Worm (Caenorhabditis elegans): ENCODE results near the gene slc-17.7.

The slc-17.7 gene

DNA sequence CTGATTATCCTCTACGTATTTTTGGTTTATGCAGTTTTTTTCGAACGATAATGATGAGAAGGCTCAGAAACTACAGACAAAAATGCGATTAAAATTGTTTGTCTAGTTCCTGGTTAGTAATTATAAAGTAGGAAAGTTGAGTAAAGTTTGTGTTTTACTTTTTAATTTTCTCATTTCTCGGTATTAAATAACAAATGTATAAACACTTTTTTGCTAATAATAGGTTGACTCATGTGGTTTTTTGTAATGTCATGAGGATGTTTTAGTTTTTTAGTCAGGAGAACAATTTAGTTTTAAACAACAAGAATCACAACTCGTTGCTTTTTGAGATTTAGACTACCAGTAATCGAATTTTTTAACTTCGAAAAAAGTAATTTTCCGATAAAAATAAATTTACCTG, 6.3 kb upstream of the slc-17.7 start:
- TF ChIP-seq hlh-30 (tag; optimal IDR thresholded peaks at IDR 0.05; ENCODE audit: insufficient read depth) (no peak), dmd-4 (tag; optimal IDR thresholded peaks at IDR 0.05; ENCODE audit: borderline replicate concordance) (no peak), pha-4 (tag; optimal IDR thresholded peaks at IDR 0.05) (no peak), ceh-22 (tag; optimal IDR thresholded peaks at IDR 0.05) (no peak), K09A11.1 (tag; optimal IDR thresholded peaks at IDR 0.05; ENCODE audit: insufficient read depth) (no peak), ahr-1 (tag; optimal IDR thresholded peaks at IDR 0.05) (no peak), ceh-19 (GFP tag; optimal IDR thresholded peaks at IDR 0.05) (no peak), nhr-232 (tag; optimal IDR thresholded peaks at IDR 0.05) (no peak), npax-4 (tag; optimal IDR thresholded peaks at IDR 0.05) (no peak), syd-9 (tag; optimal IDR thresholded peaks at IDR 0.05) (no peak)

DNA sequence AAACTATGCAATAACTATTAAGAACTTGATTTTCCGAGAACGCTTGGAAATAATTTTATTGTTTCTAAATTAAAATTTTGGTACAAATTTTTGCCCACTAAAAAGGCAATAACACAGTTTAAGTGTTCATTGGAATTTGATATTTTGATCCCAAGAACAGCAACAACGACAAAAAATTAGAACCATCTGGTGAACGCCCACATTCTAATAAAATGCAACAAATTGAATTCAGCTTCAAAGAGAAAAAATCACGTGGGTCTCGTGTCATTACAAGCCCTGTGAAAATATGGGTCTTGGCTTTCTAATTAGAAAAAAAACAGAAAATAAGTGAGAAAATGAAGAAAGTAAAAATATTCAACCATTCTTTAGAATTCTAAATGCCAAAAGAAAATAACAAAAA, 5.5 kb upstream of the slc-17.7 start:
- TF ChIP-seq ceh-45 (GFP tag; IDR thresholded peaks at IDR 0.05) (no peak), T23F11.4 (GFP tag; optimal IDR thresholded peaks at IDR 0.05) (no peak), ceh-6 (GFP tag; optimal IDR thresholded peaks at IDR 0.05) (no peak), syd-9 (tag; optimal IDR thresholded peaks at IDR 0.05) (no peak), pros-1 (tag; optimal IDR thresholded peaks at IDR 0.05) (no peak), pha-2 (tag; optimal IDR thresholded peaks at IDR 0.05) (no peak), npax-4 (tag; optimal IDR thresholded peaks at IDR 0.05) (no peak), ceh-24 (tag; optimal IDR thresholded peaks at IDR 0.05) (no peak), pha-4 (tag; optimal IDR thresholded peaks at IDR 0.05) (no peak), ceh-31 (tag; optimal IDR thresholded peaks at IDR 0.05) (no peak), fkh-10 (GFP tag; optimal IDR thresholded peaks at IDR 0.05) (no peak), pat-9 (tag; optimal IDR thresholded peaks at IDR 0.05) (no peak), hlh-30 (tag; optimal IDR thresholded peaks at IDR 0.05; ENCODE audit: insufficient read depth) (no peak), mec-3 (tag; optimal IDR thresholded peaks at IDR 0.05; ENCODE audit: borderline replicate concordance) (no peak), ets-4 (tag; optimal IDR thresholded peaks at IDR 0.05) (no peak), nfya-1 (tag; optimal IDR thresholded peaks at IDR 0.05) (no peak)

DNA sequence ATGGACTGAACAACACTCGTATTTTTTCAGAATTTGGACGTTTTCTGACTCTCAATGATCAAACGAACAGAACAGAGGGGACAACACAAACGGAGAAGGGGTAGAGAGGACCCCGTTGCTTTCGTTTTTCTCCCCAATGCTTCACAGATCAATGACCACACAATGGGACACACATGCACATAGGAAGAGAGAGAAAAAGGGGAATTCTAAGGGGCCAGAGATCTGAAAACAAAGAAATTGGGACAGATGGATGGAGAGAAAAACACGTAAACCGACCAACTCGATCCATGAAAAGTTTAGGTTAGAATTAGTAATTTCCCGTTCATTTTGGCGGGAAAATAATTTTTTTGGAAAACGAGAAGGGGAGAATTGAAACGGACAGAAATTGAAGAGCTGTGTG, 4.1 kb upstream of the slc-17.7 start:
- TF ChIP-seq pqm-1 (tag; optimal IDR thresholded peaks at IDR 0.05) (no peak), pax-1 (tag; optimal IDR thresholded peaks at IDR 0.05) (no peak), ceh-2 (tag; optimal IDR thresholded peaks at IDR 0.05) (no peak), nfya-1 (tag; optimal IDR thresholded peaks at IDR 0.05) (no peak), ceh-31 (tag; optimal IDR thresholded peaks at IDR 0.05) (peak; percentile 47), hlh-30 (tag; optimal IDR thresholded peaks at IDR 0.05; ENCODE audit: insufficient read depth) (no peak), ceh-18 (tag; optimal IDR thresholded peaks at IDR 0.05) (peak; percentile 11), fax-1 (tag; optimal IDR thresholded peaks at IDR 0.05) (no peak), ceh-14 (tag; optimal IDR thresholded peaks at IDR 0.05) (no peak), C08G9.2 (tag; optimal IDR thresholded peaks at IDR 0.05) (no peak), ceh-24 (tag; optimal IDR thresholded peaks at IDR 0.05) (no peak), ama-1 (optimal IDR thresholded peaks at IDR 0.05) (no peak), gmeb-2 (tag; optimal IDR thresholded peaks at IDR 0.05) (no peak), tbx-2 (tag; optimal IDR thresholded peaks at IDR 0.05) (peak; percentile 7), unc-42 (tag; optimal IDR thresholded peaks at IDR 0.05) (peak; percentile 35)

DNA sequence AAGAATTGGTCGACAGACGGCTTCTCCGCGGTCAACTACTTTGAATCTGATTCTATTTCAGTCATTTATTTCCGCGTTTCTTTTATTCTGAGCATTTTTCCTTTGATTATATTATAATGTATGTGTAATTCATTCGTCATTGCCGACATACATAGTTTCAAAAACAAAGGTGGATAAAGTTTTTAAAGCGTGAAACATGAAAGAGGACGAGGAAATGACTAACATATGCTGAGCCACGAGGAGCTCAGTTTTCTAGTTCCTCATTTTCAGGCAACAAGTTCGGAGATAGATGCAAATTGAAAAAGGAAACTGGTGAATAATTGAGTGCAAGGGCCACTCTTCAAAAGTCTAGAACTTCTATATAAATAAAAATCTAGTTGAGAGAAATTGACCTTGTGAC, 1.9 kb upstream of the slc-17.7 start:
- TF ChIP-seq pat-9 (tag; optimal IDR thresholded peaks at IDR 0.05) (no peak), C38D4.7 (GFP tag; optimal IDR thresholded peaks at IDR 0.05) (no peak), Y22D7AL.16 (tag; optimal IDR thresholded peaks at IDR 0.05) (no peak), hlh-6 (tag; optimal IDR thresholded peaks at IDR 0.05) (no peak), ama-1 (optimal IDR thresholded peaks at IDR 0.05) (no peak), ceh-2 (tag; optimal IDR thresholded peaks at IDR 0.05) (no peak), ceh-34 (tag; optimal IDR thresholded peaks at IDR 0.05) (no peak), elt-2 (tag; optimal IDR thresholded peaks at IDR 0.05) (no peak), ceh-9 (tag; optimal IDR thresholded peaks at IDR 0.05) (no peak), fkh-6 (tag; optimal IDR thresholded peaks at IDR 0.05) (no peak), lim-6 (tag; optimal IDR thresholded peaks at IDR 0.05) (no peak), dmd-4 (tag; optimal IDR thresholded peaks at IDR 0.05; ENCODE audit: borderline replicate concordance) (no peak), ceh-22 (tag; optimal IDR thresholded peaks at IDR 0.05) (no peak), hlh-13 (GFP tag; optimal IDR thresholded peaks at IDR 0.05) (no peak), ceh-31 (tag; optimal IDR thresholded peaks at IDR 0.05) (no peak)

Measured in whole organism, late embryonic.